Fruit fly (Drosophila melanogaster): ENCODE data around the gene Prx6a.

Prx6a gene

DNA sequence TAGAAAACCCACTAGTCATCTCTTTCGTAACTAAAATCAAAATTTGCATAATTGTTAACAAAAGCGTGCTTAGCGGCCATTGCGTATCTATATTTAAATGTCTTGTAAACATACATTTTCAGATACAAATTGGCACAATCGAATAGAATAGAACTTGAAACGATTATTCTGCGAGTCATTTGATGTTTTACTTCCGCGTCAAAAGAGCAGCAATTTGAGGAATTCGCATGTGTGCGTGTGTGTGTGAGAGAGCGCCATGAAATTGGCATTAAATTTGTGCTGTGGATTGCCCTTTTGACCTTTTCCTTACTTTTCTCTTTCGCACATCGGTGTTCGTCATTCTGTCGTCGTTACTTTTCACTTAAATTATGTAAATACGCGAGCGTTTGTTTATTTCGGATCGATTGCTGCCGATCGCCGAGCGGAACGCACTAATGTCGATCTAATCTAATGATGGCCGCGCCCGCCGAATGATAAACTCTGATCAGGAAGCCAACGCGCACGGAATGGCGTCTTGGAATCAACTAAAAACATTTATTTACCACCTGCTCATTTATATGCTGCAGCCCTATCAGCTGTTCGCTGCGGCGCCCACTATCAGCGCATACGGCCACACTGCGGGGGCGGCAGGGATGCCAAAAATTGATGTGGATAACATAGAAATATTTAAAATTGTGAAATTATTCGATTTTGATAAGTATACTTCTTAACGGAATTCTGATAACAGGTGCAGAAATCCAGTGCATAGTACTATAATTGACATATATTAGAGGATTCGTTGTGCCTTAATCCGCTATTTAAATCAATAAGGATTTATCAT lies 6.9 kb upstream of the Prx6a start (continued):
- no peak for TF ChIP-seq fd59A (GFP tag; optimal IDR thresholded peaks at IDR 0.05)
- TF ChIP-seq achi (GFP tag; optimal IDR thresholded peaks at IDR 0.05): no peak
- no peak for TF ChIP-seq Hr39 (GFP tag; optimal IDR thresholded peaks at IDR 0.05)
- TF ChIP-seq Met (GFP tag; optimal IDR thresholded peaks at IDR 0.05): no peak
- TF ChIP-seq Ets96B (tag; optimal IDR thresholded peaks at IDR 0.05): peak; percentile 7
- peak; percentile 33 for TF ChIP-seq pdm3 (GFP tag; optimal IDR thresholded peaks at IDR 0.05)

- TF ChIP-seq CG16779 (tag; optimal IDR thresholded peaks at IDR 0.05): no peak
- no peak for TF ChIP-seq vri (GFP tag; optimal IDR thresholded peaks at IDR 0.05)
- TF ChIP-seq CG8632 (GFP tag; optimal IDR thresholded peaks at IDR 0.05): no peak
- no peak for TF ChIP-seq CG6854 (GFP tag; optimal IDR thresholded peaks at IDR 0.05)
- no peak for TF ChIP-seq Ets21C (GFP tag; optimal IDR thresholded peaks at IDR 0.05)
- peak; percentile 64 for TF ChIP-seq svp (GFP tag)
- TF ChIP-seq CG15336 (GFP tag; IDR thresholded peaks at IDR 0.05): no peak
Measured at dm6 chr2L:2883703-2884294, 5.8 kb upstream of the Prx6a start.

DNA sequence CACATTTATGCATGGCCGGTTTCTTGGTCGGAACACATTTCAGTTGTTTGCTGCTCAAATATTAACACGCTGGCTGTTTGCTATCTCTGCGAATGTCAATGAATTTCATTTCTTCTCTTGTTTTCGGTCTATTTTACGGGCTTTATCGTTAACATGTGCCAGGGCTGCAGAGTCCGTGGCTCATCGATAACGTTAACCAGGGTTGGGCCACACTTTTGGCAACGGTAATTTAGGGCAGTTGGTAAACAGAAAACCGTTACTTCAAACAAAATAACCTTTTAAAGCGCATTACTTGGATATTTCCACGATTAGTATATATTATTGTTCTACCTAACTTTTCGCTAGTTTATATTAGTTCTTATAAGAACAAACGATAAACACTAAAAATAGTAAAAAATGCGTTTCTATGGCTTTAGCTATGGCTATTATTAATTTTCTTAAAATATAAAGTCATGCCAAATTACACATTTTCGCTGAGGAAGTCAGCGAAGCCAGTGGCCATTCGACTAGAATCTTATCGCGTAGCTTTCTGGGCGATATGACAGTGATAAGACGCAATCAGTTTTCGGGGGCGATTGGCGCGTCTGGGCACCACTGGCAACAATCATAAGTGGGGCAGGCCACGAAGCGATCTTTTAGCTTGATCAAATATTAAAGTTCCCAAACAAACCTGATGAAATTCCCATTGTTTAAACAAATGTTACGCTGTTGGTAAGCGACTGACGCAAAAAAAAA lies 5.1 kb upstream of the Prx6a start:
- TF ChIP-seq Sox102F (GFP tag; optimal IDR thresholded peaks at IDR 0.05) (peak; percentile 27), esn (GFP tag; optimal IDR thresholded peaks at IDR 0.05) (peak; percentile 50), CG6792 (GFP tag; optimal IDR thresholded peaks at IDR 0.05) (peak; percentile 10), CG8632 (GFP tag; optimal IDR thresholded peaks at IDR 0.05) (no peak), Eip75B (GFP tag; optimal IDR thresholded peaks at IDR 0.05) (peak; percentile 24), ss (GFP tag; optimal IDR thresholded peaks at IDR 0.05) (peak in 1 of 2 experiments; percentile 22), vri (GFP tag; optimal IDR thresholded peaks at IDR 0.05) (peak; percentile 20), Ets21C (GFP tag; optimal IDR thresholded peaks at IDR 0.05) (peak; percentile 7), salr (GFP tag; optimal IDR thresholded peaks at IDR 0.05) (no peak), CG3919 (GFP tag; optimal IDR thresholded peaks at IDR 0.05) (peak; percentile 7), CG34406 (GFP tag; optimal IDR thresholded peaks at IDR 0.05) (peak; percentile 27), CG31627 (GFP tag; optimal IDR thresholded peaks at IDR 0.05) (peak; percentile 26), Sox14 (GFP tag; optimal IDR thresholded peaks at IDR 0.05) (peak; percentile 5), cyc (GFP tag; optimal IDR thresholded peaks at IDR 0.05) (peak; percentile 35), Eip93F (GFP tag; optimal IDR thresholded peaks at IDR 0.05) (peak; percentile 14), CG6854 (GFP tag; optimal IDR thresholded peaks at IDR 0.05) (no peak), topi (GFP tag; optimal IDR thresholded peaks at IDR 0.05) (peak; percentile 29), CG8319 (GFP tag; optimal IDR thresholded peaks at IDR 0.05) (no peak), Smox (GFP tag; optimal IDR thresholded peaks at IDR 0.05) (peak; percentile 41), CG10631 (GFP tag; optimal IDR thresholded peaks at IDR 0.05) (no peak), eg (GFP tag; IDR thresholded peaks at IDR 0.05) (peak; percentile 30; the same call in 1 of the 3 replicates), lz (GFP tag; optimal IDR thresholded peaks at IDR 0.05) (peak; percentile 66), pdm3 (GFP tag; optimal IDR thresholded peaks at IDR 0.05) (peak; percentile 22), CG6163 (GFP tag; IDR thresholded peaks at IDR 0.05) (peak; percentile 51; the same call in 2 of the 3 replicates), Met (GFP tag; optimal IDR thresholded peaks at IDR 0.05) (peak; percentile 55), CG10669 (GFP tag; optimal IDR thresholded peaks at IDR 0.05) (no peak), acj6 (GFP tag; optimal IDR thresholded peaks at IDR 0.05) (peak; percentile 3), svp (GFP tag) (peak; percentile 71), fkh (GFP tag; optimal IDR thresholded peaks at IDR 0.05) (peak; percentile 76)
